Worm (Caenorhabditis elegans) whole organism, L1 larva: Measurements from ENCODE around the gene mpc-1.

Source experiments
- C34B4.2 ChIP-seq: sonication (generic microtip); optimal IDR thresholded peaks from 2 replicates; lab custom pipeline; 2017; ENCODE audit warnings: mild to moderate bottlenecking, missing genetic modification characterization, missing compliant biosample characterization
- Y116A8C.19 ChIP-seq: sonication (generic microtip); optimal IDR thresholded peaks from 2 replicates; lab custom pipeline; 2016; ENCODE audit warnings: missing compliant biosample characterization, missing genetic modification characterization, borderline replicate concordance
- alr-1 ChIP-seq: fragments of 200-800 bp; sonication (Bioruptor generic); optimal IDR thresholded peaks from 2 replicates; lab custom pipeline; 2018; ENCODE audit warnings: borderline replicate concordance, mild to moderate bottlenecking, missing genetic modification characterization, missing compliant biosample characterization
- aly-2 ChIP-seq: fragments of 150-350 bp; optimal IDR thresholded peaks from 2 replicates; lab custom pipeline; 2014; ENCODE audit warnings: missing biosample characterization, missing genetic modification characterization
- ceh-82 ChIP-seq, 3 experiments: fragments of 150-350 bp in 1 of 3; sonication (generic microtip) in 2 of 3; optimal IDR thresholded peaks; 2 replicates each; lab custom pipeline; 2014 to 2017; ENCODE audit warnings: missing biosample characterization in 3 of 3, missing genetic modification characterization in 3 of 3
- ces-1 ChIP-seq: fragments of 150-350 bp; optimal IDR thresholded peaks from 2 replicates; lab custom pipeline; 2014; ENCODE audit warnings: missing biosample characterization, missing genetic modification reagents, missing genetic modification characterization
- dsc-1 ChIP-seq: sonication (generic microtip); optimal IDR thresholded peaks from 2 replicates; lab custom pipeline; 2016; ENCODE audit warnings: mild to moderate bottlenecking, missing genetic modification characterization, missing compliant biosample characterization
- efl-1 ChIP-seq, 4 experiments: fragments of 150-350 bp; optimal IDR thresholded peaks in 3 of 4; peaks in 1 of 4; 1 replicate in 1 of 4; 2 replicates in 3 of 4; lab custom pipeline; 2014; ENCODE audit warnings: missing biosample characterization in 2 of 4, missing genetic modification characterization in 2 of 4, missing genetic modification reagents in 2 of 4
- efl-3 ChIP-seq: fragments of 200-800 bp; sonication (Bioruptor generic); optimal IDR thresholded peaks from 2 replicates; lab custom pipeline; 2018; ENCODE audit warnings: mild to moderate bottlenecking, missing genetic modification characterization, missing compliant biosample characterization
- egl-13 ChIP-seq: sonication (generic microtip); optimal IDR thresholded peaks from 2 replicates; lab custom pipeline; 2016; ENCODE audit warnings: missing genotype, missing genetic modification reagents, missing genetic modification characterization, missing compliant biosample characterization
- egl-27 ChIP-seq, 2 experiments: fragments of 150-350 bp in 1 of 2; sonication (generic microtip); optimal IDR thresholded peaks; 3 replicates each; lab custom pipeline; 2017 to 2018; ENCODE audit warnings: missing biosample characterization in 2 of 2, missing genetic modification characterization in 2 of 2, missing genetic modification reagents in 2 of 2
- fkh-10 ChIP-seq: sonication (generic microtip); optimal IDR thresholded peaks from 2 replicates; lab custom pipeline; 2017; ENCODE audit warnings: missing biosample characterization, missing genetic modification reagents, missing genetic modification characterization
- fkh-4 ChIP-seq: sonication (generic microtip); optimal IDR thresholded peaks from 2 replicates; lab custom pipeline; 2016; ENCODE audit warnings: missing compliant biosample characterization, missing genetic modification characterization, borderline replicate concordance
- fkh-8 ChIP-seq: sonication (generic microtip); optimal IDR thresholded peaks from 2 replicates; lab custom pipeline; 2016; ENCODE audit warnings: mild to moderate bottlenecking, missing genetic modification characterization, missing compliant biosample characterization
- fos-1 ChIP-seq: fragments of 150-350 bp; optimal IDR thresholded peaks from 2 replicates; lab custom pipeline; 2014; ENCODE audit warnings: missing biosample characterization, missing genetic modification characterization
- hpl-2 ChIP-seq: fragments of 150-350 bp; optimal IDR thresholded peaks from 2 replicates; lab custom pipeline; 2014; ENCODE audit warnings: missing biosample characterization, missing genetic modification reagents, missing genetic modification characterization
- isw-1 ChIP-seq: fragments of 200-800 bp; sonication (Bioruptor generic); IDR thresholded peaks from 2 replicates; pipeline ENCODE4 v1.3.6; 2022; ENCODE audit warnings: missing genetic modification characterization, missing compliant biosample characterization
- jun-1 ChIP-seq: fragments of 150-350 bp; optimal IDR thresholded peaks from 2 replicates; lab custom pipeline; 2014; ENCODE audit warnings: missing biosample characterization, missing genetic modification reagents, missing genetic modification characterization
- lin-13 ChIP-seq: fragments of 150-350 bp; optimal IDR thresholded peaks from 2 replicates; lab custom pipeline; 2014; ENCODE audit warnings: missing biosample characterization, missing genetic modification reagents, missing genetic modification characterization
- lin-14 ChIP-seq: fragments of 200-800 bp; sonication (Bioruptor generic); optimal IDR thresholded peaks from 2 replicates; lab custom pipeline; 2018; ENCODE audit warnings: mild to moderate bottlenecking, missing genetic modification characterization, moderate library complexity, missing compliant biosample characterization
- lin-35 ChIP-seq, 2 experiments: fragments of 150-350 bp; optimal IDR thresholded peaks; 2 replicates each; lab custom pipeline; 2014; ENCODE audit warnings: missing biosample characterization in 2 of 2, missing genetic modification characterization in 2 of 2, missing genetic modification reagents in 2 of 2
- lsy-2 ChIP-seq, 2 experiments: fragments of 150-350 bp; optimal IDR thresholded peaks; 2 replicates each; lab custom pipeline; 2014; ENCODE audit warnings: missing biosample characterization in 2 of 2, missing genetic modification characterization in 2 of 2
- mdl-1 ChIP-seq, 2 experiments: fragments of 150-350 bp; optimal IDR thresholded peaks; 2 replicates each; lab custom pipeline; 2014 to 2017; ENCODE audit warnings: missing biosample characterization in 2 of 2, missing genetic modification characterization in 2 of 2, inconsistent platforms in 1 of 2
- mef-2 ChIP-seq: fragments of 150-350 bp; optimal IDR thresholded peaks from 2 replicates; lab custom pipeline; 2014; ENCODE audit warnings: missing biosample characterization, missing genetic modification characterization
- mep-1 ChIP-seq: fragments of 150-350 bp; optimal IDR thresholded peaks from 2 replicates; lab custom pipeline; 2014; ENCODE audit warnings: missing biosample characterization, missing genetic modification characterization
- nhr-11 ChIP-seq: fragments of 150-350 bp; optimal IDR thresholded peaks from 2 replicates; lab custom pipeline; 2014; ENCODE audit warnings: missing biosample characterization, missing genetic modification characterization
- nhr-20 ChIP-seq: sonication (generic microtip); optimal IDR thresholded peaks from 2 replicates; lab custom pipeline; 2016; ENCODE audit warnings: mild to moderate bottlenecking, missing genetic modification characterization, missing compliant biosample characterization
- nhr-47 ChIP-seq: sonication (generic microtip); optimal IDR thresholded peaks from 2 replicates; lab custom pipeline; 2016; ENCODE audit warnings: mild to moderate bottlenecking, missing genetic modification characterization, moderate library complexity, missing compliant biosample characterization
- nhr-71 ChIP-seq: sonication (generic microtip); optimal IDR thresholded peaks from 2 replicates; lab custom pipeline; 2016; ENCODE audit warnings: mild to moderate bottlenecking, missing genetic modification characterization, moderate library complexity, missing compliant biosample characterization
- nhr-77 ChIP-seq: fragments of 150-350 bp; optimal IDR thresholded peaks from 2 replicates; lab custom pipeline; 2014; ENCODE audit warnings: missing biosample characterization, missing genetic modification characterization
- nhr-84 ChIP-seq: sonication (generic microtip); optimal IDR thresholded peaks from 2 replicates; lab custom pipeline; 2017; ENCODE audit warnings: missing biosample characterization, missing genetic modification characterization
- nhr-85 ChIP-seq: sonication (generic microtip); peaks from one replicate; lab custom pipeline; 2016; ENCODE audit warnings: missing genetic modification characterization, inconsistent platforms, missing compliant biosample characterization
- pax-3 ChIP-seq: fragments of 200-800 bp; sonication (Bioruptor generic); optimal IDR thresholded peaks from 2 replicates; lab custom pipeline; 2018; ENCODE audit warnings: mild to moderate bottlenecking, missing genetic modification characterization, moderate library complexity, missing compliant biosample characterization
- snpc-4 ChIP-seq: fragments of 150-350 bp; optimal IDR thresholded peaks from 2 replicates; lab custom pipeline; 2014; ENCODE audit warnings: missing biosample characterization, missing genetic modification characterization
- snu-23 ChIP-seq: sonication (generic microtip); optimal IDR thresholded peaks from 2 replicates; lab custom pipeline; 2016; ENCODE audit warnings: missing genetic modification characterization, missing compliant biosample characterization
- sox-4 ChIP-seq: sonication (generic microtip); optimal IDR thresholded peaks from 2 replicates; lab custom pipeline; 2016; ENCODE audit warnings: missing genetic modification characterization, missing compliant biosample characterization
- sup-37 ChIP-seq: fragments of 200-800 bp; sonication (Bioruptor generic); optimal IDR thresholded peaks from 2 replicates; lab custom pipeline; 2018; ENCODE audit warnings: mild to moderate bottlenecking, missing genetic modification characterization, missing compliant biosample characterization
- tlp-1 ChIP-seq: fragments of 150-350 bp; optimal IDR thresholded peaks from 2 replicates; lab custom pipeline; 2014; ENCODE audit warnings: missing biosample characterization, missing genetic modification characterization
- unc-130 ChIP-seq: fragments of 150-350 bp; optimal IDR thresholded peaks from 2 replicates; lab custom pipeline; 2017; ENCODE audit warnings: missing biosample characterization, missing genetic modification characterization, inconsistent platforms
- unc-30 ChIP-seq: sonication (generic microtip); optimal IDR thresholded peaks from 2 replicates; lab custom pipeline; 2017; ENCODE audit warnings: missing biosample characterization, missing genetic modification characterization
- unc-62 ChIP-seq: fragments of 150-350 bp; optimal IDR thresholded peaks from 2 replicates; lab custom pipeline; 2014; ENCODE audit warnings: missing biosample characterization, missing genetic modification reagents, missing genetic modification characterization
- unc-86 ChIP-seq: sonication (generic microtip); optimal IDR thresholded peaks from 2 replicates; lab custom pipeline; 2016; ENCODE audit warnings: missing genetic modification characterization, missing compliant biosample characterization
- vab-15 ChIP-seq: sonication (generic microtip); optimal IDR thresholded peaks from 2 replicates; lab custom pipeline; 2017; ENCODE audit warnings: missing genotype, mild to moderate bottlenecking, missing genetic modification characterization, missing compliant biosample characterization
- xbp-1 ChIP-seq: sonication (generic microtip); optimal IDR thresholded peaks from 2 replicates; lab custom pipeline; 2016; ENCODE audit warnings: missing genetic modification characterization, missing compliant biosample characterization
- zag-1 ChIP-seq: fragments of 150-350 bp; optimal IDR thresholded peaks from 2 replicates; lab custom pipeline; 2014; ENCODE audit warnings: missing biosample characterization, missing genetic modification characterization

mpc-1 gene

DNA sequence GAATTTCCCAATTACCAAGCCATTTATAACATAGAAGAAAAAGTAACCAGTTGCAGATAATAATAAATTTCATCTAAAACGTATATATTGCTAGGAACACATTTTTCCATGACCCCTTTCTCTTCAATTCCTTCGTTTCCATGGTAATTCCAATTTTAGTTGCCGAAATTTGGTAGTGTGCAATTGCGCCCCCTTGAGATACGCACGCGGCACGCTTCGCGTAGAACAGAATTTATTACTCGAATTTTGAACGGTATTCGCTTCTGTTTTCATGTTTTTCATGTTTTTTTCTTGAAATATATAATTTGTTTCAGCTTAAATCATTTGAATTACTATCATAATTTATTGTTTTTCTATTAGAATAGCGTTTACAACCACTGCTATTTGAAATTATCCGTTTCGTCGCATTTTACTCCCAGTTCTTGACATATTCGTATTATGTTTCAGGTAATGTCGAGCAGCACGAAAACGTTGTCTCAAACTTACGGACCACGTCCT, 8.9 kb upstream of the mpc-1 start, which contains the start of the genes R07E5.17 and snfc-5 (continued):
- TF ChIP-seq aly-2 (tag; lab: Kevin White, UChicago) (no peak), alr-1 (tag; lab: Kevin White, UChicago) (no peak), unc-130 (no peak), unc-86 (tag; lab: Kevin White, UChicago) (no peak), tlp-1 (no peak), mep-1 (peak; percentile 59), nhr-77 (tag; lab: Kevin White, UChicago) (peak; percentile 4), unc-30 (tag; lab: Kevin White, UChicago) (no peak), nhr-47 (tag; lab: Kevin White, UChicago) (no peak), fkh-4 (tag; lab: Kevin White, UChicago) (no peak), dsc-1 (tag; lab: Kevin White, UChicago) (no peak), xbp-1 (tag; lab: Kevin White, UChicago) (peak; percentile 15), ces-1 (no peak), mef-2 (tag; lab: Kevin White, UChicago) (no peak), nhr-11 (tag; lab: Kevin White, UChicago) (no peak), vab-15 (tag; lab: Kevin White, UChicago) (no peak), sox-4 (tag; lab: Kevin White, UChicago) (no peak), nhr-85 (tag; lab: Kevin White, UChicago) (no peak), jun-1 (tag; lab: Kevin White, UChicago) (no peak), efl-1 (optimal IDR thresholded peaks at IDR 0.05; lab: Kevin White, UChicago) (peak; percentile 51 to 59), efl-1 (GFP tag; optimal IDR thresholded peaks at IDR 0.05 in 1 of 2; lab: Kevin White, UChicago) (peak; percentile 46 to 68), lin-13 (GFP tag; lab: Kevin White, UChicago) (no peak), nhr-20 (tag; lab: Kevin White, UChicago) (no peak), efl-3 (no peak), ceh-82 (tag; optimal IDR thresholded peaks at IDR 0.05; lab: Kevin White, UChicago) (peak in 1 of 3 experiments; percentile 42), C34B4.2 (no peak), nhr-71 (tag; lab: Kevin White, UChicago) (no peak), fkh-8 (tag; lab: Kevin White, UChicago) (peak; percentile 14), snpc-4 (tag; lab: Kevin White, UChicago) (peak; percentile 18), fkh-10 (no peak), fos-1 (peak; percentile 2), egl-27 (tag; optimal IDR thresholded peaks at IDR 0.05; lab: Kevin White, UChicago) (no peak), isw-1 (GFP tag; lab: Robert Waterston, UW) (no peak), lin-35 (GFP tag; optimal IDR thresholded peaks at IDR 0.05; lab: Kevin White, UChicago) (peak; percentile 48 to 80), mdl-1 (tag; optimal IDR thresholded peaks at IDR 0.05; lab: Kevin White, UChicago) (peak in 1 of 2 experiments; percentile 46), lsy-2 (tag; optimal IDR thresholded peaks at IDR 0.05; lab: Kevin White, UChicago) (peak; percentile 26 to 78), unc-62 (GFP tag; lab: Kevin White, UChicago) (no peak), hpl-2 (GFP tag; lab: Kevin White, UChicago) (no peak), Y116A8C.19 (tag; lab: Kevin White, UChicago) (no peak), sup-37 (GFP tag; lab: Kevin White, UChicago) (no peak), nhr-84 (tag; lab: Kevin White, UChicago) (no peak), egl-13 (tag; lab: Kevin White, UChicago) (no peak), zag-1 (tag; lab: Kevin White, UChicago) (no peak), lin-14 (GFP tag; lab: Kevin White, UChicago) (no peak), snu-23 (GFP tag; lab: Kevin White, UChicago) (no peak), pax-3 (no peak)
- TF ChIP-seq, all 84 proteins: peak for 17
